Worm (Caenorhabditis elegans) whole organism, L2 larva: ENCODE measurements around the gene lgmn-1.

ENCODE experiments used
- C34F6.9 ChIP-seq: fragments of 150-350 bp; optimal IDR thresholded peaks from 2 replicates; lab custom pipeline; 2014; ENCODE audit warnings: missing biosample characterization, missing genetic modification characterization
- F13H6.1 ChIP-seq: sonication (generic microtip); optimal IDR thresholded peaks from 2 replicates; lab custom pipeline; 2016; ENCODE audit warnings: missing genetic modification characterization, missing compliant biosample characterization
- R02D3.7 ChIP-seq: fragments of 150-350 bp; optimal IDR thresholded peaks from 2 replicates; lab custom pipeline; 2014; ENCODE audit warnings: missing biosample characterization, missing genetic modification characterization
- ZK546.5 ChIP-seq: sonication (generic microtip); optimal IDR thresholded peaks from 2 replicates; lab custom pipeline; 2017; ENCODE audit warnings: missing biosample characterization, missing genetic modification characterization
- alr-1 ChIP-seq: fragments of 150-350 bp; optimal IDR thresholded peaks from 2 replicates; lab custom pipeline; 2014; ENCODE audit warnings: missing biosample characterization, missing genetic modification characterization
- aly-2 ChIP-seq: fragments of 150-350 bp; optimal IDR thresholded peaks from 2 replicates; lab custom pipeline; 2014; ENCODE audit warnings: missing biosample characterization, missing genetic modification characterization
- ama-1 ChIP-seq: fragments of 150-350 bp; optimal IDR thresholded peaks from 2 replicates; lab custom pipeline; 2018; ENCODE audit warnings: inconsistent platforms
- blmp-1 ChIP-seq: sonication (generic microtip); optimal IDR thresholded peaks from 2 replicates; lab custom pipeline; 2017; ENCODE audit warnings: missing genetic modification characterization, mild to moderate bottlenecking, missing compliant biosample characterization, antibody characterized with exemption, moderate library complexity; ENCODE audit not compliant: insufficient read depth
- ceh-82 ChIP-seq: fragments of 150-350 bp; optimal IDR thresholded peaks from 2 replicates; lab custom pipeline; 2014; ENCODE audit warnings: missing biosample characterization, missing genetic modification characterization
- crh-2 ChIP-seq: sonication (generic microtip); optimal IDR thresholded peaks from 2 replicates; lab custom pipeline; 2017; ENCODE audit warnings: missing biosample characterization, missing genetic modification characterization
- dmd-4 ChIP-seq: sonication (generic microtip); optimal IDR thresholded peaks from 2 replicates; lab custom pipeline; 2017; ENCODE audit warnings: missing biosample characterization, missing genetic modification characterization
- egl-27 ChIP-seq: sonication (generic microtip); optimal IDR thresholded peaks from 3 replicates; lab custom pipeline; 2017; ENCODE audit warnings: missing biosample characterization, missing genetic modification reagents, missing genetic modification characterization
- fos-1 ChIP-seq: fragments of 150-350 bp; optimal IDR thresholded peaks from 2 replicates; lab custom pipeline; 2014; ENCODE audit warnings: missing biosample characterization, missing genetic modification characterization
- gmeb-1 ChIP-seq: fragments of 150-350 bp; optimal IDR thresholded peaks from 2 replicates; lab custom pipeline; 2014; ENCODE audit warnings: missing biosample characterization, missing genetic modification characterization
- lin-13 ChIP-seq: fragments of 150-350 bp; optimal IDR thresholded peaks from 2 replicates; lab custom pipeline; 2014; ENCODE audit warnings: missing biosample characterization, missing genetic modification reagents, missing genetic modification characterization
- lin-39 ChIP-seq: fragments of 150-350 bp; optimal IDR thresholded peaks from 2 replicates; lab custom pipeline; 2014; ENCODE audit warnings: missing biosample characterization, missing genetic modification reagents, missing genetic modification characterization
- lsy-2 ChIP-seq, 2 experiments: fragments of 150-350 bp in 1 of 2; sonication (generic microtip) in 1 of 2; optimal IDR thresholded peaks; 2 replicates each; lab custom pipeline; 2014 to 2017; ENCODE audit warnings: missing biosample characterization in 2 of 2, missing genetic modification characterization in 2 of 2
- mab-5 ChIP-seq: fragments of 150-350 bp; optimal IDR thresholded peaks from 2 replicates; lab custom pipeline; 2014; ENCODE audit warnings: missing biosample characterization, missing genetic modification characterization
- mdl-1 ChIP-seq, 2 experiments: fragments of 150-350 bp in 1 of 2; sonication (generic microtip) in 1 of 2; optimal IDR thresholded peaks; 2 replicates each; lab custom pipeline; 2017; ENCODE audit warnings: missing biosample characterization in 2 of 2, missing genetic modification characterization in 2 of 2
- nhr-10 ChIP-seq: sonication (generic microtip); optimal IDR thresholded peaks from 2 replicates; lab custom pipeline; 2017; ENCODE audit warnings: missing biosample characterization, missing genetic modification characterization
- nhr-11 ChIP-seq: fragments of 150-350 bp; optimal IDR thresholded peaks from 2 replicates; lab custom pipeline; 2014; ENCODE audit warnings: missing biosample characterization, missing genetic modification characterization
- nhr-12 ChIP-seq: fragments of 150-350 bp; optimal IDR thresholded peaks from 2 replicates; lab custom pipeline; 2014; ENCODE audit warnings: missing biosample characterization, missing genetic modification characterization
- nhr-129 ChIP-seq: fragments of 150-350 bp; optimal IDR thresholded peaks from 2 replicates; lab custom pipeline; 2014; ENCODE audit warnings: missing biosample characterization, missing genetic modification characterization
- nhr-21 ChIP-seq: fragments of 150-350 bp; optimal IDR thresholded peaks from 2 replicates; lab custom pipeline; 2014; ENCODE audit warnings: missing biosample characterization, missing genetic modification characterization
- nhr-23 ChIP-seq: fragments of 150-350 bp; optimal IDR thresholded peaks from 2 replicates; lab custom pipeline; 2014; ENCODE audit warnings: missing biosample characterization, missing genetic modification reagents, missing genetic modification characterization
- nhr-237 ChIP-seq: fragments of 150-350 bp; optimal IDR thresholded peaks from 2 replicates; lab custom pipeline; 2014; ENCODE audit warnings: missing biosample characterization, missing genetic modification characterization
- nhr-25 ChIP-seq: fragments of 150-350 bp; sonication (generic microtip); optimal IDR thresholded peaks from 3 replicates; lab custom pipeline; 2014; ENCODE audit warnings: missing biosample characterization, missing genetic modification characterization
- nhr-77 ChIP-seq: fragments of 150-350 bp; optimal IDR thresholded peaks from 2 replicates; lab custom pipeline; 2014; ENCODE audit warnings: missing biosample characterization, missing genetic modification characterization
- peb-1 ChIP-seq: fragments of 150-350 bp; optimal IDR thresholded peaks from 2 replicates; lab custom pipeline; 2014; ENCODE audit warnings: missing biosample characterization, missing genetic modification characterization
- sem-4 ChIP-seq: fragments of 150-350 bp; optimal IDR thresholded peaks from 2 replicates; lab custom pipeline; 2014; ENCODE audit warnings: missing biosample characterization, missing genetic modification reagents, missing genetic modification characterization
- skn-1 ChIP-seq: sonication (generic microtip); optimal IDR thresholded peaks from 2 replicates; lab custom pipeline; 2017; ENCODE audit warnings: missing biosample characterization, missing genetic modification characterization
- sma-3 ChIP-seq: sonication (generic microtip); optimal IDR thresholded peaks from 2 replicates; lab custom pipeline; 2016; ENCODE audit warnings: missing genetic modification reagents, missing genetic modification characterization, missing compliant biosample characterization
- sma-9 ChIP-seq, 2 experiments: fragments of 150-350 bp in 1 of 2; sonication (generic microtip) in 1 of 2; optimal IDR thresholded peaks; 2 replicates each; lab custom pipeline; 2014 to 2016; ENCODE audit warnings: missing genetic modification characterization in 2 of 2, mild to moderate bottlenecking in 1 of 2, missing biosample characterization in 1 of 2, missing compliant biosample characterization in 1 of 2, missing genetic modification reagents in 1 of 2, moderate library complexity in 1 of 2
- snpc-4 ChIP-seq: fragments of 150-350 bp; optimal IDR thresholded peaks from 2 replicates; lab custom pipeline; 2014; ENCODE audit warnings: missing biosample characterization, missing genetic modification characterization
- unc-39 ChIP-seq: fragments of 150-350 bp; optimal IDR thresholded peaks from 2 replicates; lab custom pipeline; 2014; ENCODE audit warnings: missing biosample characterization, missing genetic modification characterization
- unc-55 ChIP-seq: fragments of 150-350 bp; sonication (generic microtip); optimal IDR thresholded peaks from 3 replicates; lab custom pipeline; 2014; ENCODE audit warnings: missing biosample characterization, missing genetic modification reagents, missing genetic modification characterization
- unc-62 ChIP-seq: fragments of 150-350 bp; optimal IDR thresholded peaks from 2 replicates; lab custom pipeline; 2014; ENCODE audit warnings: missing biosample characterization, missing genetic modification reagents, missing genetic modification characterization
- zag-1 ChIP-seq: fragments of 150-350 bp; optimal IDR thresholded peaks from 2 replicates; lab custom pipeline; 2014; ENCODE audit warnings: missing biosample characterization, missing genetic modification characterization
- ztf-1 ChIP-seq: fragments of 200-800 bp; sonication (Bioruptor generic); conservative IDR thresholded peaks from 2 replicates; pipeline ENCODE4 v1.3.6; 2022; ENCODE audit warnings: missing genetic modification characterization, missing compliant biosample characterization
- ztf-11 ChIP-seq: sonication (generic microtip); optimal IDR thresholded peaks from 2 replicates; lab custom pipeline; 2017; ENCODE audit warnings: missing biosample characterization, missing genetic modification characterization
- ztf-4 ChIP-seq: fragments of 150-350 bp; optimal IDR thresholded peaks from 2 replicates; lab custom pipeline; 2014; ENCODE audit warnings: missing biosample characterization, missing genetic modification characterization

lgmn-1 gene

DNA sequence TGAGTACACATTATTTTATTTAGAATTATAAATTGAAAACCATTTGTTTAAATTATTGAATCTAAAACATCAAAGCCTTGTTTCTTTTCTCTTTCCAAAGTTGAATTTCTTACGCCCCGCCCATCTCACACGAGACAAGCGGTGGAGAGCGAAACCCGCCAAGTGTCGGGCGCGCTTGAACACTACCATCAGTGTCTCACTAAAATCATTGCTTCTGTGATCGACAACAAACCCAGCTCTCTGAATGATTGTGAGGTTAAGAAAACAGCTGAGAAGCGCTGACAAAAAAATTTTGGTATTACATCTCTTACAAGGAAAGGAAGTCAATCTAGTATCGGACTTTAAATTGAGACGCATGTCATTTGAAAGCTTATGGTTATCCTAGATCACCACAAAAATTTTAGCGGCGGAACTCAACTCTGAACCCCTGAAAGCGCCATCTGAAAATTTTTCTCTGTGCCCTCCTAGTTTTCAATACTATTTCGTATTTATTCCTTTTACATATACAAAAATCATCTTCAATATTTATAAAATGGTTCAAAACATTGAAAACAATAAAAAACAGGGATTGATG, 21.7 kb upstream of the lgmn-1 start (continued):
- no peak for TF ChIP-seq zag-1 (tag; lab: Kevin White, UChicago)
- no peak for TF ChIP-seq blmp-1 (tag; lab: Kevin White, UChicago)
- no peak for TF ChIP-seq lin-39 (tag; lab: Kevin White, UChicago)
- TF ChIP-seq lsy-2 (tag; optimal IDR thresholded peaks at IDR 0.05; lab: Kevin White, UChicago), result peak; percentile 61 to 71
- TF ChIP-seq ama-1 (lab: Kevin White, UChicago), result peak; percentile 86
- peak; percentile 17 for TF ChIP-seq unc-62 (GFP tag; lab: Kevin White, UChicago)
- TF ChIP-seq nhr-12 (tag; lab: Kevin White, UChicago), result no peak
- TF ChIP-seq egl-27 (tag; lab: Kevin White, UChicago), result peak; percentile 45
- peak; percentile 75 for TF ChIP-seq F13H6.1 (tag; lab: Kevin White, UChicago)
- TF ChIP-seq ztf-1 (GFP tag; lab: Robert Waterston, UW), result no peak
- TF ChIP-seq fos-1, result peak; percentile 57
- peak; percentile 27 for TF ChIP-seq nhr-10 (tag; lab: Kevin White, UChicago)
- no peak for TF ChIP-seq skn-1 (tag; lab: Kevin White, UChicago)
- no peak for TF ChIP-seq C34F6.9 (tag; lab: Kevin White, UChicago)
- TF ChIP-seq aly-2 (tag; lab: Kevin White, UChicago), result no peak
- no peak for TF ChIP-seq peb-1 (tag; lab: Kevin White, UChicago)
- TF ChIP-seq alr-1, result no peak
- peak; percentile 81 for TF ChIP-seq lin-13 (GFP tag; lab: Kevin White, UChicago)
- no peak for TF ChIP-seq nhr-23 (tag; lab: Kevin White, UChicago)
- peak; percentile 33 for TF ChIP-seq R02D3.7 (tag; lab: Kevin White, UChicago)
- TF ChIP-seq gmeb-1 (tag; lab: Kevin White, UChicago), result peak; percentile 81
- no peak for TF ChIP-seq unc-39 (tag; lab: Kevin White, UChicago)
- peak; percentile 59 for TF ChIP-seq nhr-129 (tag; lab: Kevin White, UChicago)
- no peak for TF ChIP-seq nhr-11 (tag; lab: Kevin White, UChicago)

DNA sequence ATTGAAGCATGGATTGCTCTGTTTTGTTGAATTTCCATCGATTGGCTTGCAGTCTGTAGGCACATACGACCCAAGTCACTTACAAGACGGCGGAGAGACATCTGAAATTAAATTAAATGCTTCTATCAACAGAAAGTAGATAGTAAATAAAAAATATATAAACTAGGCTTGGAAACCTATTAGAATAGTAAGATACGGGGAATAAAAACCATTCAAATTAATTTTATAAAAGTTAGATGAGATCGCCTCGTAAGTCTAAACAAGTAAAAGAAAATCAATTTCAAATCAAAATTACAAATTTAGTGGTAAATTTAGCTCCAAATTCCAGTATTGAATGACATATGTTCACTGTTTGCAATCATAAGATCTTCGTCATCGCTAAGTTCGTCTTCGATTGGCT, 18.3 kb upstream of the lgmn-1 start, which contains the start of gene mrps-11:
mrps-11 (minus strand) TSS at position 101 of the 400 bp plus-strand sequence.
- TF ChIP-seq sem-4 (tag; lab: Kevin White, UChicago) (no peak), egl-27 (tag; lab: Kevin White, UChicago) (no peak), ztf-11 (tag; lab: Kevin White, UChicago) (no peak), zag-1 (tag; lab: Kevin White, UChicago) (no peak), snpc-4 (tag; lab: Kevin White, UChicago) (no peak), ama-1 (lab: Kevin White, UChicago) (no peak), ceh-82 (tag; lab: Kevin White, UChicago) (no peak), nhr-23 (tag; lab: Kevin White, UChicago) (no peak), unc-62 (GFP tag; lab: Kevin White, UChicago) (no peak), R02D3.7 (tag; lab: Kevin White, UChicago) (no peak), ztf-4 (tag; lab: Kevin White, UChicago) (no peak), nhr-12 (tag; lab: Kevin White, UChicago) (no peak), sma-3 (GFP tag; lab: Kevin White, UChicago) (no peak), nhr-21 (no peak), crh-2 (no peak), nhr-77 (tag; lab: Kevin White, UChicago) (no peak), blmp-1 (tag; lab: Kevin White, UChicago) (no peak), lsy-2 (tag; optimal IDR thresholded peaks at IDR 0.05; lab: Kevin White, UChicago) (no peak)

DNA sequence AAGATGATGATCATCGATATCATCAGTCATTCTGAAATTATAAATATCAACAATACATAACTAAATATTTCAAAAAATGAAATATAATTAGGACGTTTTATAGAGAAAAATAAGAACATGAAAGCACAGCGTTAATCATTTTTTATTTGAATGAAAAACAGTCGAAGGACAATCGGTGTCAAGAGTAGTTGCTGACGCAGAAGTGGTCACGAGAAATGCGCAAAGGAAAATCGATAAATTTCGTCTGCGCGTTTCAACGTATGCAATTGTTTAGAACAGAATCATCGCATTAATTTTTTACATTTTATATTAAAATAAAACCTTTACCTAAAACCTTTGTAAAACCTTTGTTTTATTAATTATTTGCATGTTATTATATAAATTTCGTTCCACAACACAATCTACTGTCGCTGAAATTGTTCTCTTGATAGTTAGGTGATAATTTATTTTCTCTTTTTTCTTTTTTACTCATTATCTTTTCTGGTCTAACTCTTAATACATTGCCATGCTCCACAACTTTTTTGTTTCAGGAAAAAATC, 15.1 kb upstream of the lgmn-1 start, which contains the start of the genes W04D2.4 and rbm-25:
W04D2.4 (minus strand) TSS at position 31 of the 539 bp plus-strand sequence.
rbm-25 (plus strand) TSS at position 489 of the 539 bp plus-strand sequence.
- TF ChIP-seq mdl-1 (tag; optimal IDR thresholded peaks at IDR 0.05; lab: Kevin White, UChicago) (no peak), crh-2 (peak; percentile 87), sma-3 (GFP tag; lab: Kevin White, UChicago) (peak; percentile 60), egl-27 (tag; lab: Kevin White, UChicago) (peak; percentile 66), mab-5 (tag; lab: Kevin White, UChicago) (peak; percentile 87), sem-4 (tag; lab: Kevin White, UChicago) (peak; percentile 67), alr-1 (no peak), nhr-12 (tag; lab: Kevin White, UChicago) (no peak), skn-1 (tag; lab: Kevin White, UChicago) (no peak), fos-1 (peak; percentile 37), aly-2 (tag; lab: Kevin White, UChicago) (peak; percentile 14), nhr-237 (tag; lab: Kevin White, UChicago) (no peak), ama-1 (lab: Kevin White, UChicago) (peak; percentile 29), ztf-4 (tag; lab: Kevin White, UChicago) (peak; percentile 35), lin-13 (GFP tag; lab: Kevin White, UChicago) (peak; percentile 57), lsy-2 (tag; optimal IDR thresholded peaks at IDR 0.05; lab: Kevin White, UChicago) (peak; percentile 87 to 92), nhr-25 (tag; lab: Kevin White, UChicago) (peak; percentile 60), snpc-4 (tag; lab: Kevin White, UChicago) (peak; percentile 88), gmeb-1 (tag; lab: Kevin White, UChicago) (peak; percentile 87), C34F6.9 (tag; lab: Kevin White, UChicago) (peak; percentile 96), R02D3.7 (tag; lab: Kevin White, UChicago) (peak; percentile 28), sma-9 (GFP tag; optimal IDR thresholded peaks at IDR 0.05; lab: Kevin White, UChicago) (peak; percentile 87), sma-9 (tag; optimal IDR thresholded peaks at IDR 0.05; lab: Kevin White, UChicago) (no peak), dmd-4 (tag; lab: Kevin White, UChicago) (peak; percentile 36), unc-55 (GFP tag; lab: Kevin White, UChicago) (peak; percentile 90), nhr-129 (tag; lab: Kevin White, UChicago) (peak; percentile 58), unc-62 (GFP tag; lab: Kevin White, UChicago) (no peak), ZK546.5 (tag; lab: Kevin White, UChicago) (no peak), F13H6.1 (tag; lab: Kevin White, UChicago) (peak; percentile 71), nhr-21 (peak; percentile 76)
